Fruit fly (Drosophila melanogaster): Measurements from ENCODE around the gene RanBP3.
A peak's percentile ranks its signal among the peaks of the same experiment; 100 is the strongest.

RanBP3 gene

DNA sequence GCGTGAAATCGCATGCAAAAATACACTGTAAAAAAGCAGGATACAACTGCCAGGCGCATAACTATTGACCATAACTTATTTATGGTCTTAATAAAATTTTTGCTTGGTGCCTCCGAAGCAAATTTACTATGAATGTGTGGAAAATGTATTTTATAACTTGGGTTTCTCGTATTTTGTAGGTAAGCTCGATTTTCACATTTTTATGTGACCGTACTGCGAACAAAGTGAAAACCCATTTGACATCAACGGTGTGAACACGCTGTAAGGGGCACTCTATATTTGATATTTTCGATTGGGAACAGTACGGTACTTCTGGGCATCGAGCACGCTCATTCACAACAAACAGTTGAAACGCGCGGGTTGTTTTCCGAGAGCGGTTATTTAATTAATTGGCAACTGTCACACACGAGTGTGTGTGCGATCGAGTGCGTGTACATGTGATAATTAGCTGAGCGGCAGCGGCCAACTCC lies 28.9 kb upstream of the RanBP3 start, which contains the start of the genes Nup98-96 and mbc (continued):
- TF ChIP-seq lilli (GFP tag; optimal IDR thresholded peaks at IDR 0.05) = peak; percentile 94
- TF ChIP-seq D19B (GFP tag; optimal IDR thresholded peaks at IDR 0.05) = peak; percentile 48
- TF ChIP-seq CG15479 (GFP tag; optimal IDR thresholded peaks at IDR 0.05) = peak; percentile 59
- peak; percentile 86 for TF ChIP-seq CG32772 (GFP tag; IDR thresholded peaks at IDR 0.05)
- peak; percentile 78 for TF ChIP-seq CG4854 (GFP tag; optimal IDR thresholded peaks at IDR 0.05)
- peak; percentile 38 for TF ChIP-seq CG2875 (GFP tag; optimal IDR thresholded peaks at IDR 0.05)
- 0 out of 2 replicates have a peak, but pooled peaks have one; percentile 28 for TF ChIP-seq gsb (GFP tag; IDR thresholded peaks at IDR 0.05)
- peak; percentile 3 for TF ChIP-seq grn (GFP tag; optimal IDR thresholded peaks at IDR 0.05)
- TF ChIP-seq CG10274 (GFP tag; optimal IDR thresholded peaks at IDR 0.05) = peak; percentile 2
- TF ChIP-seq CG11696 (GFP tag; IDR thresholded peaks at IDR 0.05) = no peak; the same call in 1 of the 2 replicates
- TF ChIP-seq Ptx1 (GFP tag; IDR thresholded peaks at IDR 0.05) = peak; percentile 91
- no peak for TF ChIP-seq sr (GFP tag; IDR thresholded peaks at IDR 0.05)
- peak; percentile 69 for TF ChIP-seq CG3838 (GFP tag; optimal IDR thresholded peaks at IDR 0.05)
- peak; percentile 73 for TF ChIP-seq CG31441 (GFP tag; IDR thresholded peaks at IDR 0.05)
- peak; percentile 77 for TF ChIP-seq da (GFP tag; optimal IDR thresholded peaks at IDR 0.05)
- TF ChIP-seq CG17612 (GFP tag; IDR thresholded peaks at IDR 0.05) = no peak
- TF ChIP-seq fd96Cb (tag; optimal IDR thresholded peaks at IDR 0.05) = peak; percentile 78
- peak; percentile 66 for TF ChIP-seq onecut (GFP tag; IDR thresholded peaks at IDR 0.05)
- peak; percentile 66; the same call in 1 of the 3 replicates for TF ChIP-seq z (GFP tag; IDR thresholded peaks at IDR 0.05)
- peak; percentile 87 for TF ChIP-seq CG16815 (GFP tag; optimal IDR thresholded peaks at IDR 0.05)
- TF ChIP-seq h (optimal IDR thresholded peaks at IDR 0.05) = no peak
- peak; percentile 53 for TF ChIP-seq schlank (tag; optimal IDR thresholded peaks at IDR 0.05)
- no peak for TF ChIP-seq CG6683 (GFP tag; optimal IDR thresholded peaks at IDR 0.05)
- peak; percentile 19 for TF ChIP-seq Hand (GFP tag; optimal IDR thresholded peaks at IDR 0.05)
- no peak for TF ChIP-seq tio (GFP tag; optimal IDR thresholded peaks at IDR 0.05)
- peak; percentile 83 for TF ChIP-seq NC2α (GFP tag; optimal IDR thresholded peaks at IDR 0.05)
- peak; percentile 91 for TF ChIP-seq Chrac-16 (GFP tag; optimal IDR thresholded peaks at IDR 0.05)
- peak; percentile 82 for TF ChIP-seq Bteb2 (GFP tag; optimal IDR thresholded peaks at IDR 0.05)
- TF ChIP-seq CG34422 (GFP tag; IDR thresholded peaks at IDR 0.05) = peak; percentile 86
- TF ChIP-seq aop (GFP tag; IDR thresholded peaks at IDR 0.05) = no peak
- TF ChIP-seq Xbp1 (GFP tag; optimal IDR thresholded peaks at IDR 0.05) = peak; percentile 93
- TF ChIP-seq CG9932 (GFP tag; IDR thresholded peaks at IDR 0.05) = peak; percentile 91
- peak; percentile 73 for TF ChIP-seq ase (GFP tag; IDR thresholded peaks at IDR 0.05)
- TF ChIP-seq CG31365 (tag; optimal IDR thresholded peaks at IDR 0.05) = no peak
- no peak for TF ChIP-seq CG7963 (GFP tag; IDR thresholded peaks at IDR 0.05; ENCODE audit: partially characterized antibody)
- peak; percentile 68 for TF ChIP-seq CG12219 (GFP tag; optimal IDR thresholded peaks at IDR 0.05)
- peak; percentile 96 for TF ChIP-seq HmgD (GFP tag; optimal IDR thresholded peaks at IDR 0.05)
- TF ChIP-seq chif (GFP tag; optimal IDR thresholded peaks at IDR 0.05) = peak; percentile 73 to 93
- TF ChIP-seq oc (tag; optimal IDR thresholded peaks at IDR 0.05) = peak; percentile 68
- 0 out of 2 replicates have a peak, but pooled peaks have one; percentile 9 for TF ChIP-seq CG10321 (GFP tag; IDR thresholded peaks at IDR 0.05)
- peak; percentile 64 for TF ChIP-seq CG1529 (GFP tag; optimal IDR thresholded peaks at IDR 0.05)
- TF ChIP-seq Doc3 (GFP tag; IDR thresholded peaks at IDR 0.05; ENCODE audit: partially characterized antibody) = no peak
- peak; percentile 91 for TF ChIP-seq chn (GFP tag; optimal IDR thresholded peaks at IDR 0.05)
- peak; percentile 47 for TF ChIP-seq CTCF (GFP tag; optimal IDR thresholded peaks at IDR 0.05)
- peak; percentile 85 for TF ChIP-seq H2.0 (GFP tag; IDR thresholded peaks at IDR 0.05)
- peak; percentile 8 for TF ChIP-seq ash1 (GFP tag; optimal IDR thresholded peaks at IDR 0.05)
- TF ChIP-seq CG43689 (GFP tag; IDR thresholded peaks at IDR 0.05) = no peak
- TF ChIP-seq danr (GFP tag; IDR thresholded peaks at IDR 0.05) = peak; percentile 73; the same call in 1 of the 2 replicates
- peak; percentile 89 for TF ChIP-seq CG16863 (GFP tag; optimal IDR thresholded peaks at IDR 0.05)
- peak; percentile 82 for TF ChIP-seq CG31388 (GFP tag; optimal IDR thresholded peaks at IDR 0.05)
- peak; percentile 83 for TF ChIP-seq tgo (GFP tag; IDR thresholded peaks at IDR 0.05)
- TF ChIP-seq CkIIα-i1 (GFP tag; IDR thresholded peaks at IDR 0.05) = 0 out of 2 replicates have a peak, but pooled peaks have one; percentile 34
